Worm (Caenorhabditis elegans) whole organism, mixed stage, embryonic: ENCODE results near the gene acp-5.

Experiments
- M03D4.4 ChIP-seq: sonication (generic microtip); optimal IDR thresholded peaks from 2 replicates; lab custom pipeline; 2017; ENCODE audit warnings: mild to moderate bottlenecking, missing genetic modification characterization, missing compliant biosample characterization
- blmp-1 ChIP-seq: fragments of 150-350 bp; optimal IDR thresholded peaks from 2 replicates; lab custom pipeline; 2014; ENCODE audit warnings: missing biosample characterization, missing genetic modification characterization
- ceh-39 ChIP-seq: fragments of 150-350 bp; optimal IDR thresholded peaks from 2 replicates; lab custom pipeline; 2014; ENCODE audit warnings: missing biosample characterization, missing genetic modification characterization
- ceh-83 ChIP-seq: fragments of 200-800 bp; sonication (Bioruptor generic); optimal IDR thresholded peaks from 2 replicates; lab custom pipeline; 2018; ENCODE audit warnings: mild to moderate bottlenecking, missing genetic modification characterization, missing compliant biosample characterization
- ces-1 ChIP-seq: fragments of 150-350 bp; optimal IDR thresholded peaks from 2 replicates; lab custom pipeline; 2014; ENCODE audit warnings: missing biosample characterization, missing genetic modification reagents, missing genetic modification characterization
- cnd-1 ChIP-seq: fragments of 200-800 bp; sonication (Bioruptor generic); optimal IDR thresholded peaks from 2 replicates; lab custom pipeline; 2018; ENCODE audit warnings: mild to moderate bottlenecking, missing genetic modification characterization, missing compliant biosample characterization
- drap-1 ChIP-seq: fragments of 200-800 bp; sonication (Bioruptor generic); optimal IDR thresholded peaks from 3 replicates; lab custom pipeline; 2018; ENCODE audit warnings: mild to moderate bottlenecking, missing genetic modification characterization, missing compliant biosample characterization
- elt-1 ChIP-seq: sonication (generic microtip); optimal IDR thresholded peaks from 2 replicates; lab custom pipeline; 2017; ENCODE audit warnings: missing genetic modification characterization, mild to moderate bottlenecking, missing compliant biosample characterization, antibody characterized with exemption, moderate library complexity, borderline replicate concordance; ENCODE audit not compliant: insufficient read depth
- flh-1 ChIP-seq: fragments of 200-800 bp; sonication (Bioruptor generic); optimal IDR thresholded peaks from 2 replicates; lab custom pipeline; 2018; ENCODE audit warnings: mild to moderate bottlenecking, missing genetic modification characterization, moderate library complexity, missing compliant biosample characterization
- ham-2 ChIP-seq: fragments of 200-800 bp; sonication (Bioruptor generic); optimal IDR thresholded peaks from 2 replicates; lab custom pipeline; 2018; ENCODE audit warnings: mild to moderate bottlenecking, missing genetic modification characterization, missing compliant biosample characterization
- hlh-1 ChIP-seq: fragments of 150-350 bp; optimal IDR thresholded peaks from 2 replicates; lab custom pipeline; 2014; ENCODE audit warnings: missing biosample characterization, missing genetic modification reagents, missing genetic modification characterization
- lin-13 ChIP-seq: fragments of 150-350 bp; optimal IDR thresholded peaks from 2 replicates; lab custom pipeline; 2014; ENCODE audit warnings: missing biosample characterization, missing genetic modification characterization
- lin-32 ChIP-seq: fragments of 200-800 bp; sonication (Bioruptor generic); optimal IDR thresholded peaks from 2 replicates; lab custom pipeline; 2018; ENCODE audit warnings: mild to moderate bottlenecking, missing genetic modification characterization, missing compliant biosample characterization
- lsy-2 ChIP-seq: fragments of 150-350 bp; optimal IDR thresholded peaks from 2 replicates; lab custom pipeline; 2014; ENCODE audit warnings: missing biosample characterization, missing genetic modification characterization
- mep-1 ChIP-seq: fragments of 150-350 bp; optimal IDR thresholded peaks from 2 replicates; lab custom pipeline; 2017; ENCODE audit warnings: missing biosample characterization, missing genetic modification reagents, missing genetic modification characterization, inconsistent platforms
- mls-2 ChIP-seq: sonication (generic microtip); optimal IDR thresholded peaks from 2 replicates; lab custom pipeline; 2016; ENCODE audit warnings: mild to moderate bottlenecking, missing genetic modification characterization, moderate library complexity, missing compliant biosample characterization
- nhr-12 ChIP-seq: fragments of 150-350 bp; optimal IDR thresholded peaks from 2 replicates; lab custom pipeline; 2014; ENCODE audit warnings: missing biosample characterization, missing genetic modification characterization
- nhr-2 ChIP-seq: fragments of 150-350 bp; optimal IDR thresholded peaks from 2 replicates; lab custom pipeline; 2014; ENCODE audit warnings: missing biosample characterization, missing genetic modification characterization
- nhr-28 ChIP-seq: fragments of 150-350 bp; optimal IDR thresholded peaks from 2 replicates; lab custom pipeline; 2014; ENCODE audit warnings: missing biosample characterization, missing genetic modification characterization
- nhr-76 ChIP-seq: sonication (generic microtip); optimal IDR thresholded peaks from 2 replicates; lab custom pipeline; 2017; ENCODE audit warnings: missing biosample characterization, missing genetic modification characterization
- pha-4 ChIP-seq: fragments of 150-350 bp; optimal IDR thresholded peaks from 2 replicates; lab custom pipeline; 2018; ENCODE audit warnings: missing biosample characterization, missing genetic modification reagents, missing genetic modification characterization
- sem-2 ChIP-seq: fragments of 200-800 bp; sonication (Bioruptor generic); optimal IDR thresholded peaks from 2 replicates; lab custom pipeline; 2018; ENCODE audit warnings: mild to moderate bottlenecking, missing genetic modification characterization, missing compliant biosample characterization
- snpc-4 ChIP-seq: fragments of 150-350 bp; optimal IDR thresholded peaks from 2 replicates; lab custom pipeline; 2014; ENCODE audit warnings: missing biosample characterization, missing genetic modification characterization
- sptf-1 ChIP-seq: sonication (generic microtip); optimal IDR thresholded peaks from 2 replicates; lab custom pipeline; 2017; ENCODE audit warnings: mild to moderate bottlenecking, missing genetic modification characterization, moderate library complexity, missing compliant biosample characterization
- tbx-8 ChIP-seq: fragments of 200-800 bp; sonication (Bioruptor generic); optimal IDR thresholded peaks from 2 replicates; lab custom pipeline; 2018; ENCODE audit warnings: mild to moderate bottlenecking, missing genetic modification characterization, moderate library complexity, missing compliant biosample characterization
- unc-120 ChIP-seq: sonication (generic microtip); optimal IDR thresholded peaks from 2 replicates; lab custom pipeline; 2017; ENCODE audit warnings: missing genetic modification characterization, missing compliant biosample characterization; ENCODE audit not compliant: poor library complexity, severe bottlenecking
- unc-39 ChIP-seq: fragments of 150-350 bp; optimal IDR thresholded peaks from 2 replicates; lab custom pipeline; 2014; ENCODE audit warnings: missing biosample characterization, missing genetic modification characterization
- unc-62 ChIP-seq: fragments of 150-350 bp; optimal IDR thresholded peaks from 2 replicates; lab custom pipeline; 2014; ENCODE audit warnings: missing biosample characterization, missing genetic modification reagents, missing genetic modification characterization
- zip-8 ChIP-seq: fragments of 150-350 bp; optimal IDR thresholded peaks from 2 replicates; lab custom pipeline; 2014; ENCODE audit warnings: missing biosample characterization, missing genetic modification characterization
- ztf-11 ChIP-seq: fragments of 150-350 bp; optimal IDR thresholded peaks from 2 replicates; lab custom pipeline; 2014; ENCODE audit warnings: missing biosample characterization, missing genetic modification characterization

acp-5 gene

DNA sequence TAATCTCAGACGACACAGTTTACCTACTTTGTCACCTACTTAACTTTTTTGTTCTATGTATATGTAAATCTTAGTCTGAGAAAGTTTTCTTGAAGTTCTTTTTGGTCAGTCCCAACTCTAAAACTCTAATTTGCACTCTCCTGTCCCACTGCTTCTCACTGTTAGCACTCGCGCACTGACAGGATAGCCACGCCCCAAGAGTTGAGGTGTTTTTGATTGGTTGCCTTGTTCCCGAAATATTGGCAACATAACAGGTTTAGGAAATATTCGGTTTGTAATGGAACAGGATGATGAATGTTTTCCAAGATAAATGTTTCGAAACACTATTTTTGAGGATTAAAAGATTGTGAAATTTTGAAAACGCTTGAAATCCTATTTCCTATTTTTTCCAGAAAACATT is 12.2 kb upstream of the acp-5 start:
- TF ChIP-seq lin-13 (tag; lab: Kevin White, UChicago): no peak
- TF ChIP-seq ceh-39 (tag; lab: Kevin White, UChicago): no peak
- no peak for TF ChIP-seq mep-1 (tag; lab: Kevin White, UChicago)
- no peak for TF ChIP-seq zip-8 (tag; lab: Kevin White, UChicago)
- no peak for TF ChIP-seq elt-1 (tag; lab: Kevin White, UChicago)
- TF ChIP-seq blmp-1 (tag; lab: Kevin White, UChicago): no peak
- no peak for TF ChIP-seq cnd-1 (tag; lab: Kevin White, UChicago)

DNA sequence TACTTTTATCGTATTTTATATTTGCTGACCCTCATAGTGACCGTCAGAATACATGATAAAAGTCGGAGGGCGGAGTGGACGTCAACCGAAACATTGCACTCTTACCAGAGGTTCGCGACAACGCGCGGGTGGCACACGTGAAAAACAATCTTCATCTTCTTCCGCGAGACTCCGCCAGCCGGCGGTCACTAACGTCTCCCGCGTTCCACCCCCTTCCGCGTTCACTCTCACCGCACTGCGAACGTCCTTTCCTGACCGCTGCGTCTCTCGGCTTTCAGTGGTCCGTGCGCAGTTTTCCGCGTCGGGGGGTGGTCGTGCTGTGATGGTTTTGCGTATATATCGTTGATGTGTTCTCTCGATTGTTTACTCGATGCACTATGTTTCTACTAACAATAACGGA is 11.1 kb upstream of the acp-5 start:
- no peak for TF ChIP-seq zip-8 (tag; lab: Kevin White, UChicago)
- no peak for TF ChIP-seq blmp-1 (tag; lab: Kevin White, UChicago)
- peak; percentile 75 for TF ChIP-seq drap-1
- no peak for TF ChIP-seq snpc-4 (tag; lab: Kevin White, UChicago)
- no peak for TF ChIP-seq lsy-2 (tag; lab: Kevin White, UChicago)
- no peak for TF ChIP-seq M03D4.4 (tag; lab: Kevin White, UChicago)
- TF ChIP-seq unc-39: no peak
- peak; percentile 69 for TF ChIP-seq unc-62 (GFP tag; lab: Kevin White, UChicago)
- no peak for TF ChIP-seq nhr-28 (tag; lab: Kevin White, UChicago)
- no peak for TF ChIP-seq mep-1 (tag; lab: Kevin White, UChicago)
- peak; percentile 61 for TF ChIP-seq ztf-11 (tag; lab: Kevin White, UChicago)
- TF ChIP-seq pha-4: peak; percentile 58
- TF ChIP-seq ceh-83 (GFP tag; lab: Kevin White, UChicago): no peak
- no peak for TF ChIP-seq unc-120 (tag; lab: Kevin White, UChicago)
- TF ChIP-seq lin-13 (tag; lab: Kevin White, UChicago): peak; percentile 8
- TF ChIP-seq flh-1 (GFP tag; lab: Kevin White, UChicago): peak; percentile 29
- TF ChIP-seq ham-2 (GFP tag; lab: Kevin White, UChicago): peak; percentile 85
- TF ChIP-seq cnd-1 (tag; lab: Kevin White, UChicago): peak; percentile 42
- no peak for TF ChIP-seq ces-1 (GFP tag; lab: Kevin White, UChicago)
- TF ChIP-seq mls-2 (tag; lab: Kevin White, UChicago): peak; percentile 73
- no peak for TF ChIP-seq nhr-76 (tag; lab: Kevin White, UChicago)
- no peak for TF ChIP-seq ceh-39 (tag; lab: Kevin White, UChicago)
- TF ChIP-seq elt-1 (tag; lab: Kevin White, UChicago): no peak
- no peak for TF ChIP-seq sem-2
- TF ChIP-seq hlh-1 (tag; lab: Kevin White, UChicago): peak; percentile 40
- TF ChIP-seq nhr-12: no peak
- no peak for TF ChIP-seq lin-32 (GFP tag; lab: Kevin White, UChicago)
- no peak for TF ChIP-seq tbx-8 (GFP tag; lab: Kevin White, UChicago)
- TF ChIP-seq sptf-1 (tag; lab: Kevin White, UChicago): peak; percentile 67
- TF ChIP-seq nhr-2 (tag; lab: Kevin White, UChicago): no peak

DNA sequence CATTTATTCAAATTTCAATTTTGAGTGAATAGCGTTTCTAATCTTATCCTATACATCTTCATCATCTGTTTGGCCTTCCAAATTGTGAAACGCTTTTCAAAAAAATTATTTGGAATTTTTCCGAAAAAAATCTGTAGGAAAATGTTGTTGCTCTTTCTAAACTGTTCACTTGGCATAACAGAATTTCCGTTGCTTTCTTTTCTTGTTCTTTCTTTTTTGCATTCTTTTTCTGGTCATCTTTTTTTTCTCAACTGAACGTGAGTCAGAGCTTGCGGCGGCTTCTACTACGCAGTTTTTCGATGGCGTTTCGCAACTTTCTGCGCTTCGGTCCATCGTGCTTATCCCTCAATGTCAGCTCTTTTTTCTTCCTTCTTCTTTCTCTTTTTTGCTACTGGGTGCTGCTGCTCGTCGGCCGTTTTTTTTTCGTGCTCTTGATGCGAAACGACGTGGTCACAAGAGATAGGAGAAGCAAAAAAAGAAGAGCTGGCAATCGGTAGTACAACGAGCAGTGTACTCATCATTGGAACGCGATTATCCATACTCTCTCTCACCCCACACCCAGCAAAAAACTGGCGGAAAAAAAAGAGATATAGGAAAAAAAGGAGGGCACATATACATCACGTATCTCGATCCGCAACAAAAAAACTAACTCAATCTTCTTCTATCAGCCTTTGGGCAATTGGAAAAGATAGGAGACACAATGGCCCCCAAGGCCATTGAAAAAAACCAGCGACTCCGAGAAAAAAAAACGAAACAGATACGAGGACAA is 9.3 kb upstream of the acp-5 start:
- no peak for TF ChIP-seq unc-62 (GFP tag; lab: Kevin White, UChicago)
- TF ChIP-seq ceh-83 (GFP tag; lab: Kevin White, UChicago): no peak
- no peak for TF ChIP-seq drap-1

DNA sequence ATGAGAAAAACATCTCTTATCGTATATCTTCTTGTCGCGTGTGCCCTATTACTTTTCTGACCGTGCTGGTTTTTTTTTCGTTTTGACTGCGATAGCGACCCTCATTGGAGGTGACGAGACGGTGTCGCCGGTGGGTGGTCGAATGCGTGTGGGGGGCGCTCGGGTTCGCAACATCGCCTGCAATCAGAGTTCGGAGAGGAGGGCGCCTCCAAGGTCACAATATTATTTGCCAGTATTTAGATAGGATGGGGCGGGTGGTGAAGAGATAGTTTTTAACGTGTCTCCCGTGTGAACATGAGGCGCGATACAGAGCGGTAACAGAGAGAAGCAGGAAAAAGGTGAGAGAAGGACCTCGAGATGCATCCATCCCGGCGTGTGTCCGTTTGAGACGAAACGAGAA is 8.4 kb upstream of the acp-5 start:
- TF ChIP-seq nhr-76 (tag; lab: Kevin White, UChicago) (no peak), sem-2 (no peak), sptf-1 (tag; lab: Kevin White, UChicago) (peak; percentile 24), hlh-1 (tag; lab: Kevin White, UChicago) (no peak), drap-1 (peak; percentile 35), elt-1 (tag; lab: Kevin White, UChicago) (no peak), lin-32 (GFP tag; lab: Kevin White, UChicago) (peak; percentile 2), M03D4.4 (tag; lab: Kevin White, UChicago) (peak; percentile 43), mls-2 (tag; lab: Kevin White, UChicago) (peak; percentile 20), ces-1 (GFP tag; lab: Kevin White, UChicago) (no peak)
